Worm (Caenorhabditis elegans): ENCODE measurements around the gene C28D4.5.

C28D4.5 gene

DNA sequence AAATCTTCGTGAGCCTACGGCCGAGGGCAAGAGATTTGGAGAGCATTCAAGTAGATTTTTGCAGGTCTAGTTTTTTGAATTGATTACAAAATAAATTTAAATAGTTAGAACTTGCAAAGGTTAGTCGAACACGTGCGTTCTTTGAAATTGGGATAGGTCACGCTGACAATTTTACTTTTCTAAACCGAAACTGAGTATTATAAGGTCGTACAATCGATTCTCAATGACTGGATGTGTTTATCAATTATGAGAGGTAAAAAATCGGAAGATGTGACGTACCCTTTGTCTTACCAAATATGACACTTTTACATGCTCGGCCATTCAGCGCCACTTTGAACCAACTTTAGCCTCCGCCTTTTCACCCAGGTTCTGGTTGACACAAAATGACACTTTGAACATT is at the start of gene C28D4.5:
Gene C28D4.5 (minus strand): TSS at position 101 of the 400 bp plus-strand sequence.
- TF ChIP-seq skn-1 (tag; optimal IDR thresholded peaks at IDR 0.05): no peak

DNA sequence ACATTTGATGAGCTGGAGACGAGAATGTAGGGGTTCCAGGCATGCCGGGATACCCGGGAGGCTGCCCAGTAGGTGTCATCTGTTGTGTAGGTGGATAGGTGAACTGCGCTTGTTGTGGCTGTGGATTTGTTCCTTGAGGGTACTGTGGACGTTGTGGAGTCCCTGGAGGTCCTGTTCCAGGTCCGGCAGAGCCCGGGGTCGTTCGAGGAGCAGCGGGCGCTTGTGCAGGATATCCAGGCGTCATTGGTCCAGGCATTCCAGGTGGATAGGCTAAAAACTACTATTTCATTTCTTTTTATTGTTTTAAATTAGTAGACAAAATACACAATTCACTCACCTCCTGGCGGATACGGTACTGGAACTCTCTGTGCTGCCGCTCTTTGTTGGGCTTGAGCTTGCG is 48.6 kb upstream of the C28D4.5 start:
- no peak for TF ChIP-seq efl-1 (optimal IDR thresholded peaks at IDR 0.05)
- TF ChIP-seq efl-1 (GFP tag; optimal IDR thresholded peaks at IDR 0.05 in 1 of 2): peak in 1 of 2 experiments; percentile 92
- TF ChIP-seq lsy-2 (tag; optimal IDR thresholded peaks at IDR 0.05): no peak

DNA sequence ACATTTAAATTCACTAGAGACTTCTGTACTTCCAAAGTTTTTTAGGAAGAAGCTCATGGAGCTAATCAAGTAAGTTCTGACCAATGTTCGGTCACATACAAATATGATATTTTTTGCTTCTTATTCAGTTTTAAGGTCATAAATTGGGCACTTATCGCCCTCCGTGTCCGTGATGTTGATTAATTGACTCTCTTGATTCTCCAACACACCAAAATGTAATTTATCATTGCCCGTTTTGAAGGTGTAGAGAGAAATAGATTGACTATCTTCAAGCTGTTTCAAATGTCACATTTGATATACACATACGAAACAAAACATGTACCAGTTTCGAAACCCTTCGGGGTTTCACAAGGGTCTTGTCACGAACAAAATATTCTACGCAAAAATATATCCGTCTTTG is 44.0 kb upstream of the C28D4.5 start:
- TF ChIP-seq jun-1 (tag; optimal IDR thresholded peaks at IDR 0.05) (no peak), snpc-4 (tag; optimal IDR thresholded peaks at IDR 0.05) (no peak), tbx-2 (tag; optimal IDR thresholded peaks at IDR 0.05) (peak; percentile 15), vab-15 (tag; optimal IDR thresholded peaks at IDR 0.05) (peak; percentile 66), nhr-71 (tag; optimal IDR thresholded peaks at IDR 0.05) (peak; percentile 39), pqm-1 (tag; optimal IDR thresholded peaks at IDR 0.05) (no peak), mdl-1 (tag; optimal IDR thresholded peaks at IDR 0.05) (no peak), mab-9 (GFP tag; IDR thresholded peaks at IDR 0.05) (no peak), hpl-2 (GFP tag; optimal IDR thresholded peaks at IDR 0.05) (no peak), lin-14 (GFP tag; optimal IDR thresholded peaks at IDR 0.05) (no peak), snu-23 (GFP tag; optimal IDR thresholded peaks at IDR 0.05) (peak; percentile 22), nhr-85 (tag) (peak; percentile 86), efl-3 (GFP tag; optimal IDR thresholded peaks at IDR 0.05) (peak; percentile 34), blmp-1 (tag; optimal IDR thresholded peaks at IDR 0.05) (peak; percentile 17), irx-1 (tag; optimal IDR thresholded peaks at IDR 0.05) (peak; percentile 42), unc-86 (tag; optimal IDR thresholded peaks at IDR 0.05) (no peak), nhr-47 (tag; optimal IDR thresholded peaks at IDR 0.05) (no peak), lin-39 (tag; optimal IDR thresholded peaks at IDR 0.05) (peak; percentile 47), nhr-20 (tag; optimal IDR thresholded peaks at IDR 0.05) (peak; percentile 17), fkh-8 (tag; optimal IDR thresholded peaks at IDR 0.05) (no peak), xbp-1 (tag; optimal IDR thresholded peaks at IDR 0.05) (no peak), tlp-1 (tag; optimal IDR thresholded peaks at IDR 0.05) (no peak), ztf-11 (tag; optimal IDR thresholded peaks at IDR 0.05) (no peak), fkh-10 (GFP tag; optimal IDR thresholded peaks at IDR 0.05) (no peak), ceh-63 (GFP tag; optimal IDR thresholded peaks at IDR 0.05) (no peak), mef-2 (tag; optimal IDR thresholded peaks at IDR 0.05) (no peak), hlh-17 (GFP tag; optimal IDR thresholded peaks at IDR 0.05; ENCODE audit: borderline replicate concordance) (no peak), unc-62 (GFP tag; optimal IDR thresholded peaks at IDR 0.05) (no peak)

DNA sequence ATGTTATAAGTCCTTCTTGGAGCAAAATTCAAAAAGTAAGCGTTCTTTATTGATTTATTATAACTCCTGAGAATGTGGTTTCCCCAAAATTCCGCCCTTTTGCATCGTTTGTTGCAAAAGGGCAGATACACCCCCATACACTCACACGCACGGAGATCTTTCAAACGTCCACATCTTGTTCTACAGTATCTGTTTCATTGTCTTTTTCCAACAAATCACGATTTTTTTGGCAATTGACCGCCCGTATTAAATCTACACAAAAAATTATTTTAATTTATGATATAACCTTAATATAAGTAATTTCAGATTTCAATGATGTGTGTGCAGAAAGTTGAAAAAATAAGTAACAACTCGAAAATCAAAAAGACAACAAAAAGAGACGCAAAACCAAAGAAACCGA is 42.8 kb upstream of the C28D4.5 start, which contains the start of gene T13F2.4:
Gene T13F2.4 (plus strand): TSS at position 301 of the 400 bp plus-strand sequence.
- TF ChIP-seq irx-1 (tag; optimal IDR thresholded peaks at IDR 0.05) (no peak), unc-130 (tag; optimal IDR thresholded peaks at IDR 0.05) (no peak), pag-3 (tag; optimal IDR thresholded peaks at IDR 0.05; ENCODE audit: borderline replicate concordance, insufficient read depth) (no peak), mab-9 (GFP tag; IDR thresholded peaks at IDR 0.05) (no peak), nhr-47 (tag; optimal IDR thresholded peaks at IDR 0.05) (no peak), tbx-2 (tag; optimal IDR thresholded peaks at IDR 0.05) (no peak), elt-2 (tag; optimal IDR thresholded peaks at IDR 0.05) (no peak), ets-5 (GFP tag; IDR thresholded peaks at IDR 0.05) (no peak)

DNA sequence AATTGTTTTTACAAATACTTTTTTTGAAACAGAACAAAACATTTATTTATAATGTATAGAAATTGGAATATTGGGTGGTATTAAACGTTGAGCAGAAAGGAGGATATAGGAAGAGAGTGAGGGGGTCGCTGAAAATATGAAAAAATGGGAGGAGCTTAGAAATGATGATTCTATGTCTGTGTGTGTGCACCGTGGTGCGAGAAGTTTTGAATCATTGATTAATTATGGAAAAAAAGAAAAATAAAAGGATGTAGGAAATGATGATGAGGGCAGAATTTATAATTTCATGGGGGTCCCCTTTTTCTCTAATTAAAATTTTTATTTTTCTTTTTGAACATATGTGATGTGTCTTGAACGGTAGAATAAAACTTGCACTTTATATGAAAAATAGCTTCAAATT is 38.0 kb upstream of the C28D4.5 start, which contains the start of gene sre-4:
Gene sre-4 (minus strand): TSS at position 101 of the 400 bp plus-strand sequence.
- TF ChIP-seq lir-3 (tag; optimal IDR thresholded peaks at IDR 0.05; ENCODE audit: poor library complexity) (no peak), dsc-1 (tag; optimal IDR thresholded peaks at IDR 0.05) (peak; percentile 9), ceh-90 (tag; optimal IDR thresholded peaks at IDR 0.05) (no peak)

Measured in whole organism, L1 larva.